Worm (Caenorhabditis elegans): Measurements from ENCODE around the gene ifp-1.

ifp-1 gene

DNA sequence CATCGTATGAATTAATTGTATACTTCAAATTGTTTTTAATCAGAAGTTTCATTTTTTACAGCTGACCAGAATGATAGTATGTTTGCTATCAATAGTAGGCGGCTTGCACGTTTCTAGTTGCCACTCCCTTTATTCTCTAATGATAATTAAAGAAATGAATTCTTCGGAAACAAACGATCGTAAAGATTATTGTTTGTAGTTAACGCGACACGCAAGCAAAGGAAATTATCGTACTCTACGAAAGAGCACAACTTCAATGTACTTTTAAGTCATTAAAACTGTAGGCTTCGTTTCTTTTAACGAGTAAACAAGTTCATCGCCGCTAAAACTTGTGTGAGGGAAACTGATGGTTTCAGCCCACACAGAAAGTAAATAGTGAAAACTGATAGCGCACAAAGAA, 542 bp downstream of the ifp-1 start:
- TF ChIP-seq ceh-18 (tag; optimal IDR thresholded peaks at IDR 0.05) (no peak), ref-2 (tag; optimal IDR thresholded peaks at IDR 0.05) (no peak), ahr-1 (tag; optimal IDR thresholded peaks at IDR 0.05) (no peak), sdc-2 (tag; optimal IDR thresholded peaks at IDR 0.05) (no peak), pqm-1 (tag; optimal IDR thresholded peaks at IDR 0.05) (peak; percentile 10)

DNA sequence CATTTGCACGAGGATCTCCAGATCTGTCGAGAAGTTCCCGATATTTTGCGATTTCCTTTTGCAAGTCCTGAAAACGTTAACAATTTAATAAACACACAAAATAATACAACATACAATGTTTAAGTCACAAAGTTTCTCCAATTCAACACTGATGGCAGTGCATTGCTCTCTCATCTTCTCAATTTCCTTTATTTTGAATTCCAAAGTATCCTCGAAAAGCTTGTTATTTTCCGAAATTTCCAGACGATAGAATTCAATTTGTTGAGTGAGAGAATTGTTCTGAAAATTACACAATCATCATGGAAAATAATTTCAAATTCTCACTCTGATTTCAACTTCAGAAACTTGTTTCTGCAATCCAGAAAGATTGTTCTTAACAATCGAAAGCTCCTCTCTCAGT, 2.0 kb downstream of the ifp-1 start:
- TF ChIP-seq tbx-2 (tag; optimal IDR thresholded peaks at IDR 0.05) (no peak), fkh-6 (tag; optimal IDR thresholded peaks at IDR 0.05) (no peak), unc-55 (GFP tag; optimal IDR thresholded peaks at IDR 0.05) (no peak), ets-4 (tag; optimal IDR thresholded peaks at IDR 0.05) (no peak), ceh-45 (GFP tag; IDR thresholded peaks at IDR 0.05) (no peak), che-1 (tag; optimal IDR thresholded peaks at IDR 0.05) (no peak), ceh-34 (tag; optimal IDR thresholded peaks at IDR 0.05) (no peak), syd-9 (tag; optimal IDR thresholded peaks at IDR 0.05) (no peak), C08G9.2 (tag; optimal IDR thresholded peaks at IDR 0.05) (no peak), pqm-1 (tag; optimal IDR thresholded peaks at IDR 0.05) (no peak), npax-4 (tag; optimal IDR thresholded peaks at IDR 0.05) (no peak)

DNA sequence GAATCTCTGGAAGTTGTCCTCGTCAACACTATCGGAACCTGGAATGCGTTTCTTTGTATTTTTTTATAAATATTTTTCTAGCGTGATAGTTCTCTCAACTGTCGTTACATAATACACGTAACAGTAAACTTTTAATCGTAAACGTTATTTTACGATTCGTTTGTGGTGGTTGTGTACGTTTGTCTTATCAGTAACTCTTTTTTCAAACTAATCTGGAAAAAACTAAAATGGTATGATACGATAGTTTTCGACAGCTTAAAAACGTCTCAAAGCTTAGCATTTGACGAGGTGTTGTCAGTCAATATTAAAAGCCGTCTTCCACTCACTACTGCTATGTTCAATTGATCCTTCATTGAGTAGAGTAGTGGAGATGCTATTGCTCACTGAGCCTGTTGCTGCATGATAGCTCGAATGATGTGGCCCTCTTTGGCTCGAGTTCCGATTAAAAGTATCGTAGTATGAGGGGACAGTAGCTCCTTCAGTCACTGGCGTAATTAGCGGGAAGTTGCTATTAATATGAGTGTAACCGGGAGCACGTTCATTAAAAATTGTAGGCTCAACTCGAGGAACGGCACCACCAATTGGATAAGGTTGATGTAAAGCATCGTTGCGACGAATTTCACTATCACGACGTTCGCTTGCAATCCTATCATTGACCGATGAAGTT, 3.0 kb downstream of the ifp-1 start:
- TF ChIP-seq elt-2 (tag; optimal IDR thresholded peaks at IDR 0.05) (peak; percentile 36), unc-3 (GFP tag; conservative IDR thresholded peaks at IDR 0.05) (no peak), unc-3 (tag; optimal IDR thresholded peaks at IDR 0.05) (no peak), sdc-2 (tag; optimal IDR thresholded peaks at IDR 0.05) (no peak)

DNA sequence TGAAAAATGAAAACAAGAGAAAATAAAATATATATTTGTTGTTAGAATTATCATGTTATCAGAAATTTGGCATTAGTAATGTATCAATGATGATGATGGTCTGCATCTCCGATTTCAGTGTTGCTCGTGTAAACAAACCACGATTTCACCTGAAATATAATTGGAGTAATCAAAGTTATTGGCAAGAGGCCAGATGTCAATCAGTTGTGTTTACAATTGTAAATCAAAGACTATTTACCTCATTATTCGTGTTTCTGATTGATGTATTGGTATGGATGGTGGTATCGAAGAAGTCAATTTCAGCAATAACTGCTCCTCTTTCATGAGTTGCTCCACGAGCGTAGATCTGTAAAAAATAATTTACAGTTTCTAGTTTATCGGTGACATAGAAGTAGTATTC, 4.0 kb downstream of the ifp-1 start:
- TF ChIP-seq ama-1 (optimal IDR thresholded peaks at IDR 0.05), result no peak
- TF ChIP-seq sox-2 (GFP tag; IDR thresholded peaks at IDR 0.05), result no peak
- TF ChIP-seq pros-1 (tag; optimal IDR thresholded peaks at IDR 0.05), result no peak
- TF ChIP-seq ceh-31 (tag; optimal IDR thresholded peaks at IDR 0.05), result no peak
- no peak for TF ChIP-seq ceh-22 (tag; optimal IDR thresholded peaks at IDR 0.05)

DNA sequence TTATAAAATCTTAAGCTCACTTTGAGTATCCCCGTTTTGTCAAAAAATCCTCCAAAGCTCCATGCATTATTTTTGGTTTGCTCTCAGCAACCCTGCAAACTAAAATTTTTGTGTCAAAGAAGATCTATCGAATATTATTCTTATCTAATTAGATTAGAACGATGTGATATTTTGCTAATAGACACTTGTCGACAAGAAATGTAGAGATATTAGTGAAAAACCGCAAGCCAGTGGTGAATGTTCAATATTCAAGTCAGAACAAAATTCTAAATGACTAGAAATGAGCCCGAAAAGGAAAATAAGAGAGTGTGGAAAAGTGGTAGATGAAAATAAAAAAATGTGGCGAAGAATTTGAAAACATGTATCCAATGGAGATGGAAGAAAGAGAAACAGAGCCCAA, 5.2 kb downstream of the ifp-1 start, which contains the start of gene C43C3.4:
TSS of gene C43C3.4 (minus strand) at position 101 of the 400 bp plus-strand sequence.
- TF ChIP-seq ceh-9 (tag; optimal IDR thresholded peaks at IDR 0.05), result no peak
- no peak for TF ChIP-seq rnt-1 (tag; optimal IDR thresholded peaks at IDR 0.05)
- no peak for TF ChIP-seq dve-1 (tag; optimal IDR thresholded peaks at IDR 0.05)
- no peak for TF ChIP-seq ceh-48 (tag; optimal IDR thresholded peaks at IDR 0.05)
- no peak for TF ChIP-seq nhr-232 (tag; optimal IDR thresholded peaks at IDR 0.05)
- TF ChIP-seq tbx-2 (tag; optimal IDR thresholded peaks at IDR 0.05), result no peak
- TF ChIP-seq ceh-24 (tag; optimal IDR thresholded peaks at IDR 0.05), result no peak
- no peak for TF ChIP-seq nfya-1 (tag; optimal IDR thresholded peaks at IDR 0.05)
- TF ChIP-seq Y22D7AL.16 (tag; optimal IDR thresholded peaks at IDR 0.05), result no peak
- TF ChIP-seq C38D4.7 (GFP tag; optimal IDR thresholded peaks at IDR 0.05), result no peak
- TF ChIP-seq tbx-7 (tag; optimal IDR thresholded peaks at IDR 0.05), result no peak
- TF ChIP-seq fkh-6 (tag; optimal IDR thresholded peaks at IDR 0.05), result no peak
- TF ChIP-seq fax-1 (tag; optimal IDR thresholded peaks at IDR 0.05), result no peak
- no peak for TF ChIP-seq npax-4 (tag; optimal IDR thresholded peaks at IDR 0.05)
- TF ChIP-seq unc-42 (tag; optimal IDR thresholded peaks at IDR 0.05), result no peak
- TF ChIP-seq pha-2 (tag; optimal IDR thresholded peaks at IDR 0.05), result no peak

All from whole organism, late embryonic.